Fruit fly (Drosophila melanogaster): ENCODE results near the gene DCP2.

The DCP2 gene

dm6 chr3L:15826347-15826984 lies at the start of gene DCP2, which contains the start of gene dbo:
TSS of gene DCP2 (minus strand) at chr3L:15826423.
TSS of gene dbo (plus strand) at chr3L:15826888.
- TF ChIP-seq Smox (GFP tag; optimal IDR thresholded peaks at IDR 0.05) = no peak
- peak; percentile 49 for TF ChIP-seq CG4318 (GFP tag; optimal IDR thresholded peaks at IDR 0.05)
- peak; percentile 63 for TF ChIP-seq CG8632 (GFP tag; optimal IDR thresholded peaks at IDR 0.05)
- TF ChIP-seq CG6276 (GFP tag; optimal IDR thresholded peaks at IDR 0.05) = no peak
- TF ChIP-seq lz (GFP tag; optimal IDR thresholded peaks at IDR 0.05) = peak; percentile 59
- peak; percentile 61; the same call in 2 of the 3 replicates for TF ChIP-seq CG8119 (GFP tag; IDR thresholded peaks at IDR 0.05)
- TF ChIP-seq Lpt (GFP tag; optimal IDR thresholded peaks at IDR 0.05) = peak; percentile 25
- TF ChIP-seq eg (GFP tag; IDR thresholded peaks at IDR 0.05) = peak; percentile 86
- TF ChIP-seq achi (GFP tag; optimal IDR thresholded peaks at IDR 0.05) = peak; percentile 38
- TF ChIP-seq Hr39 (GFP tag; optimal IDR thresholded peaks at IDR 0.05) = no peak
- TF ChIP-seq vri (GFP tag; optimal IDR thresholded peaks at IDR 0.05) = no peak
- peak; percentile 65 for TF ChIP-seq CG31627 (GFP tag; optimal IDR thresholded peaks at IDR 0.05)
- no peak for TF ChIP-seq CG1621 (tag; optimal IDR thresholded peaks at IDR 0.05)
- no peak for TF ChIP-seq fd85E (GFP tag; optimal IDR thresholded peaks at IDR 0.05)
- peak; percentile 43 for TF ChIP-seq Eip93F (GFP tag; optimal IDR thresholded peaks at IDR 0.05)
- no peak for TF ChIP-seq CG9139 (GFP tag; optimal IDR thresholded peaks at IDR 0.05)
- TF ChIP-seq topi (GFP tag; optimal IDR thresholded peaks at IDR 0.05) = peak; percentile 46
- TF ChIP-seq Met (GFP tag; optimal IDR thresholded peaks at IDR 0.05) = peak; percentile 59
- peak; percentile 47 for TF ChIP-seq Sox15 (GFP tag; optimal IDR thresholded peaks at IDR 0.05)
- no peak for TF ChIP-seq CG6808 (GFP tag; optimal IDR thresholded peaks at IDR 0.05)
- no peak for TF ChIP-seq CG6854 (GFP tag; optimal IDR thresholded peaks at IDR 0.05)
- TF ChIP-seq CG11294 (GFP tag; IDR thresholded peaks at IDR 0.05) = peak; percentile 57; the same call in 1 of the 2 replicates
- TF ChIP-seq CG11902 (GFP tag; optimal IDR thresholded peaks at IDR 0.05) = peak; percentile 2
- TF ChIP-seq net (GFP tag; optimal IDR thresholded peaks at IDR 0.05) = peak; percentile 13
- TF ChIP-seq Sox14 (GFP tag; optimal IDR thresholded peaks at IDR 0.05) = peak; percentile 50
- TF ChIP-seq CG32006 (GFP tag; optimal IDR thresholded peaks at IDR 0.05) = peak; percentile 67
- TF ChIP-seq CG15336 (GFP tag; IDR thresholded peaks at IDR 0.05) = peak; percentile 63
- TF ChIP-seq pdm3 (GFP tag; optimal IDR thresholded peaks at IDR 0.05) = peak; percentile 78
- peak; percentile 26 for TF ChIP-seq CG10669 (GFP tag; optimal IDR thresholded peaks at IDR 0.05)
- peak; percentile 70 for TF ChIP-seq CG3032 (tag; optimal IDR thresholded peaks at IDR 0.05)
- peak; percentile 57 for TF ChIP-seq CG3919 (GFP tag; optimal IDR thresholded peaks at IDR 0.05)
- TF ChIP-seq CG10631 (GFP tag; optimal IDR thresholded peaks at IDR 0.05) = peak; percentile 73
- TF ChIP-seq Ets21C (GFP tag; optimal IDR thresholded peaks at IDR 0.05) = peak; percentile 53
- TF ChIP-seq CG7368 (GFP tag; optimal IDR thresholded peaks at IDR 0.05) = no peak
- peak in 1 of 2 experiments; percentile 54 for TF ChIP-seq salr (GFP tag; optimal IDR thresholded peaks at IDR 0.05)
- peak; percentile 57 for TF ChIP-seq CG34406 (GFP tag; optimal IDR thresholded peaks at IDR 0.05)
- no peak for TF ChIP-seq Hr38 (GFP tag; optimal IDR thresholded peaks at IDR 0.05)
- no peak for TF ChIP-seq svp (GFP tag)
- TF ChIP-seq esn (GFP tag; optimal IDR thresholded peaks at IDR 0.05) = peak; percentile 51
- no peak for TF ChIP-seq CG6163 (GFP tag; IDR thresholded peaks at IDR 0.05)
- TF ChIP-seq Ets96B (tag; optimal IDR thresholded peaks at IDR 0.05) = peak; percentile 50
- TF ChIP-seq Hr4 (GFP tag; optimal IDR thresholded peaks at IDR 0.05) = peak; percentile 79
- peak in 1 of 2 experiments; percentile 28 for TF ChIP-seq ss (GFP tag; optimal IDR thresholded peaks at IDR 0.05)
- TF ChIP-seq OdsH (GFP tag; optimal IDR thresholded peaks at IDR 0.05) = peak; percentile 74
- TF ChIP-seq CG6792 (GFP tag; optimal IDR thresholded peaks at IDR 0.05) = no peak
- no peak for TF ChIP-seq Blimp-1 (GFP tag; optimal IDR thresholded peaks at IDR 0.05)
- peak; percentile 64 for TF ChIP-seq acj6 (GFP tag; optimal IDR thresholded peaks at IDR 0.05)
- TF ChIP-seq cyc (GFP tag; optimal IDR thresholded peaks at IDR 0.05) = peak; percentile 44
- TF ChIP-seq fkh (GFP tag; optimal IDR thresholded peaks at IDR 0.05) = no peak
- TF ChIP-seq Eip75B (GFP tag; optimal IDR thresholded peaks at IDR 0.05) = peak; percentile 3
- TF ChIP-seq CG8319 (GFP tag; optimal IDR thresholded peaks at IDR 0.05) = no peak
- peak; percentile 47 for TF ChIP-seq Sox102F (GFP tag; optimal IDR thresholded peaks at IDR 0.05)

Data from whole organism, prepupa.